Fruit fly (Drosophila melanogaster) whole organism, embryonic: ENCODE results near the gene RpS14a.

ENCODE experiments used
- Antp ChIP-seq: fragments of 200-800 bp; sonication (Bioruptor generic); optimal IDR thresholded peaks from 3 replicates; lab custom pipeline; 2016; ENCODE audit warnings: missing biosample characterization, missing genetic modification characterization
- Atf-2 ChIP-seq: fragments of 200-800 bp; sonication (Bioruptor generic); optimal IDR thresholded peaks from 2 replicates; lab custom pipeline; 2016; ENCODE audit warnings: missing biosample characterization, missing genetic modification characterization
- Atf6 ChIP-seq: fragments of 200-800 bp; sonication (Bioruptor generic); IDR thresholded peaks from 2 replicates; pipeline ENCODE4 v1.3.6; 2022; ENCODE audit warnings: missing biosample characterization, missing genetic modification characterization
- B-H1 ChIP-seq: fragments of 200-800 bp; sonication (Bioruptor generic); IDR thresholded peaks from 3 replicates; pipeline ENCODE4 v1.3.6; 2022; ENCODE audit warnings: missing biosample characterization, missing genetic modification characterization
- C15 ChIP-seq: fragments of 200-800 bp; sonication (Bioruptor generic); IDR thresholded peaks from 3 replicates; pipeline ENCODE4 v1.3.6; 2022; ENCODE audit warnings: missing biosample characterization, missing genetic modification characterization
- CG10267 ChIP-seq: fragments of 200-800 bp; sonication (Bioruptor generic); optimal IDR thresholded peaks from 2 replicates; lab custom pipeline; 2018; ENCODE audit warnings: missing biosample characterization, mild to moderate bottlenecking, missing genetic modification characterization, moderate library complexity
- CG10565 ChIP-seq: fragments of 200-800 bp; sonication (Bioruptor generic); optimal IDR thresholded peaks from 3 replicates; lab custom pipeline; 2016; ENCODE audit warnings: missing biosample characterization, mild to moderate bottlenecking, missing genetic modification characterization
- CG12659 ChIP-seq: fragments of 200-800 bp; sonication (Bioruptor generic); optimal IDR thresholded peaks from 3 replicates; lab custom pipeline; 2017; ENCODE audit warnings: mild to moderate bottlenecking, missing biosample characterization, missing genetic modification reagents, missing genetic modification characterization
- CG13123 ChIP-seq: fragments of 200-800 bp; sonication (Bioruptor generic); optimal IDR thresholded peaks from 2 replicates; lab custom pipeline; 2016; ENCODE audit warnings: missing biosample characterization, missing genetic modification characterization
- CG14860 ChIP-seq: fragments of 200-800 bp; sonication (Bioruptor generic); IDR thresholded peaks from 3 replicates; pipeline ENCODE4 v1.3.6; 2022; ENCODE audit warnings: missing biosample characterization, missing genetic modification characterization; ENCODE audit not compliant: partially characterized antibody
- CG16813 ChIP-seq: fragments of 200-800 bp; sonication (Bioruptor generic); IDR thresholded peaks from 3 replicates; pipeline ENCODE4 v1.3.6; 2022; ENCODE audit warnings: missing biosample characterization, missing genetic modification characterization; ENCODE audit not compliant: partially characterized antibody
- CG17612 ChIP-seq: fragments of 200-800 bp; sonication (Bioruptor generic); IDR thresholded peaks from 2 replicates; pipeline ENCODE4 v1.3.6; 2022; ENCODE audit warnings: missing biosample characterization, missing genetic modification characterization
- CG18764 ChIP-seq: fragments of 200-800 bp; sonication (Bioruptor generic); optimal IDR thresholded peaks from 3 replicates; lab custom pipeline; 2016; ENCODE audit warnings: missing biosample characterization, missing genetic modification characterization
- CG31365 ChIP-seq: fragments of 200-800 bp; sonication (Bioruptor generic); optimal IDR thresholded peaks from 2 replicates; lab custom pipeline; 2018; ENCODE audit warnings: missing biosample characterization, mild to moderate bottlenecking, missing genetic modification characterization
- CG3163 ChIP-seq: fragments of 200-800 bp; sonication (Bioruptor generic); optimal IDR thresholded peaks from 3 replicates; lab custom pipeline; 2016; ENCODE audit warnings: missing biosample characterization, missing genetic modification characterization
- CG34376 ChIP-seq: fragments of 200-800 bp; sonication (Bioruptor generic); optimal IDR thresholded peaks from 2 replicates; lab custom pipeline; 2018; ENCODE audit warnings: missing biosample characterization, mild to moderate bottlenecking, missing genetic modification characterization
- CG34422 ChIP-seq: fragments of 200-800 bp; sonication (Bioruptor generic); IDR thresholded peaks from 3 replicates; pipeline ENCODE4 v1.3.6; 2022; ENCODE audit warnings: missing biosample characterization, missing genetic modification characterization
- CG4328 ChIP-seq: fragments of 200-800 bp; sonication (Bioruptor generic); optimal IDR thresholded peaks from 3 replicates; lab custom pipeline; 2017; ENCODE audit warnings: missing biosample characterization, missing genetic modification reagents, missing genetic modification characterization
- CG5245 ChIP-seq: fragments of 200-800 bp; sonication (Bioruptor generic); optimal IDR thresholded peaks from 3 replicates; lab custom pipeline; 2016; ENCODE audit warnings: missing biosample characterization, missing genetic modification characterization
- CG7786 ChIP-seq: fragments of 200-800 bp; sonication (Bioruptor generic); optimal IDR thresholded peaks from 2 replicates; lab custom pipeline; 2016; ENCODE audit warnings: missing biosample characterization, missing genetic modification characterization
- CG8924 ChIP-seq: fragments of 200-800 bp; optimal IDR thresholded peaks from 3 replicates; lab custom pipeline; 2019; ENCODE audit warnings: missing biosample characterization, mild to moderate bottlenecking, missing genetic modification characterization, moderate library complexity
- HHEX ChIP-seq: fragments of 200-800 bp; sonication (Bioruptor generic); optimal IDR thresholded peaks from 3 replicates; lab custom pipeline; 2017; ENCODE audit warnings: missing biosample characterization, mild to moderate bottlenecking, missing genetic modification characterization, missing genetic modification reagents
- Lhr ChIP-seq: fragments of 200-800 bp; sonication (Bioruptor generic); optimal IDR thresholded peaks from 3 replicates; lab custom pipeline; 2017; ENCODE audit warnings: mild to moderate bottlenecking, missing biosample characterization, missing genetic modification reagents, missing genetic modification characterization
- Neu2 ChIP-seq: fragments of 200-800 bp; sonication (Bioruptor generic); optimal IDR thresholded peaks from 3 replicates; lab custom pipeline; 2016; ENCODE audit warnings: missing biosample characterization, missing genetic modification characterization, borderline replicate concordance
- Oli ChIP-seq: fragments of 200-800 bp; sonication (Bioruptor generic); optimal IDR thresholded peaks from 2 replicates; lab custom pipeline; 2018; ENCODE audit warnings: missing biosample characterization, mild to moderate bottlenecking, missing genetic modification characterization, moderate library complexity
- Optix ChIP-seq: fragments of 200-800 bp; sonication (Bioruptor generic); IDR thresholded peaks from 3 replicates; pipeline ENCODE4 v1.3.6; 2022; ENCODE audit warnings: missing biosample characterization, missing genetic modification characterization
- PHDP ChIP-seq: fragments of 200-800 bp; sonication (Bioruptor generic); optimal IDR thresholded peaks from 3 replicates; lab custom pipeline; 2018; ENCODE audit warnings: missing biosample characterization, mild to moderate bottlenecking, missing genetic modification characterization, moderate library complexity
- Rx ChIP-seq: fragments of 200-800 bp; sonication (Bioruptor generic); IDR thresholded peaks from 2 replicates; pipeline ENCODE4 v1.3.6; 2022; ENCODE audit warnings: missing biosample characterization, missing genetic modification characterization
- Scr ChIP-seq: fragments of 200-800 bp; sonication (Bioruptor generic); IDR thresholded peaks from 2 replicates; pipeline ENCODE4 v1.3.6; 2022; ENCODE audit warnings: missing biosample characterization, missing genetic modification characterization; ENCODE audit not compliant: partially characterized antibody
- Sin3A ChIP-seq: fragments of >200 bp; optimal IDR thresholded peaks from 2 replicates; lab custom pipeline; 2018
- Spps ChIP-seq: fragments of 200-800 bp; sonication (Bioruptor generic); optimal IDR thresholded peaks from 2 replicates; lab custom pipeline; 2018; ENCODE audit warnings: missing biosample characterization, mild to moderate bottlenecking, missing genetic modification characterization
- Sry-β ChIP-seq: fragments of 200-800 bp; sonication (Bioruptor generic); optimal IDR thresholded peaks from 2 replicates; lab custom pipeline; 2018; ENCODE audit warnings: missing biosample characterization, mild to moderate bottlenecking, missing genetic modification characterization, moderate library complexity
- Vsx1 ChIP-seq: fragments of 200-800 bp; sonication (Bioruptor generic); optimal IDR thresholded peaks from 2 replicates; lab custom pipeline; 2017; ENCODE audit warnings: missing biosample characterization, mild to moderate bottlenecking, missing genetic modification characterization, missing genetic modification reagents
- al ChIP-seq: fragments of 200-800 bp; sonication (Bioruptor generic); IDR thresholded peaks from 2 replicates; pipeline ENCODE4 v1.3.6; 2022; ENCODE audit warnings: missing biosample characterization, missing genetic modification characterization
- ap ChIP-seq: fragments of 200-800 bp; sonication (Bioruptor generic); IDR thresholded peaks from 2 replicates; pipeline ENCODE4 v1.3.6; 2022; ENCODE audit warnings: missing biosample characterization, missing genetic modification characterization
- bigmax ChIP-seq: fragments of 200-800 bp; sonication (Bioruptor generic); optimal IDR thresholded peaks from 2 replicates; lab custom pipeline; 2018; ENCODE audit warnings: missing biosample characterization, mild to moderate bottlenecking, missing genetic modification characterization
- dati ChIP-seq: fragments of 200-800 bp; sonication (Bioruptor generic); IDR thresholded peaks from 2 replicates; pipeline ENCODE4 v1.3.6; 2022; ENCODE audit warnings: missing biosample characterization, missing genetic modification characterization
- dm ChIP-seq: fragments of 200-800 bp; sonication (Bioruptor generic); optimal IDR thresholded peaks from 3 replicates; lab custom pipeline; 2016; ENCODE audit warnings: missing biosample characterization, missing genetic modification characterization
- fd102C ChIP-seq: fragments of 200-800 bp; sonication (Bioruptor generic); optimal IDR thresholded peaks from 2 replicates; lab custom pipeline; 2018; ENCODE audit warnings: missing biosample characterization, mild to moderate bottlenecking, missing genetic modification characterization, moderate library complexity
- pfk ChIP-seq: fragments of 200-800 bp; sonication (Bioruptor generic); optimal IDR thresholded peaks from 2 replicates; lab custom pipeline; 2018; ENCODE audit warnings: missing biosample characterization, mild to moderate bottlenecking, missing genetic modification characterization, moderate library complexity
- pnt ChIP-seq: fragments of 200-800 bp; sonication (Bioruptor generic); optimal IDR thresholded peaks from 3 replicates; lab custom pipeline; 2016; ENCODE audit warnings: missing biosample characterization, missing genetic modification characterization
- sens ChIP-seq: fragments of 200-800 bp; sonication (Bioruptor generic); peaks from one replicate; lab custom pipeline; 2016; ENCODE audit warnings: missing biosample characterization, missing genetic modification characterization
- sqz ChIP-seq: fragments of 200-800 bp; sonication (Bioruptor generic); optimal IDR thresholded peaks from 3 replicates; lab custom pipeline; 2018; ENCODE audit warnings: missing biosample characterization, mild to moderate bottlenecking, missing genetic modification characterization
- wek ChIP-seq: fragments of 200-800 bp; sonication (Bioruptor generic); optimal IDR thresholded peaks from 3 replicates; lab custom pipeline; 2018; ENCODE audit warnings: missing biosample characterization, mild to moderate bottlenecking, missing genetic modification characterization, moderate library complexity

The RpS14a gene

dm6 chrX:7975516-7976257 is 42.1 kb downstream of the RpS14a start (continued):
- TF ChIP-seq wek (GFP tag; lab: Kevin White, UChicago) (no peak), al (GFP tag; lab: Robert Waterston, UW) (no peak), sens (GFP tag; lab: Kevin White, UChicago) (peak; percentile 91), Oli (tag; lab: Kevin White, UChicago) (peak; percentile 42), CG12659 (GFP tag; lab: Kevin White, UChicago) (no peak), Lhr (GFP tag; lab: Kevin White, UChicago) (no peak), Antp (GFP tag; lab: Kevin White, UChicago) (no peak), CG4328 (no peak), CG18764 (GFP tag; lab: Kevin White, UChicago) (no peak), ap (GFP tag; lab: Robert Waterston, UW) (no peak), CG13123 (GFP tag; lab: Kevin White, UChicago) (no peak), CG34422 (GFP tag; lab: Robert Waterston, UW) (no peak), pfk (GFP tag; lab: Kevin White, UChicago) (no peak), fd102C (no peak), dm (GFP tag; lab: Kevin White, UChicago) (no peak), Optix (no peak), pnt (GFP tag; lab: Kevin White, UChicago) (no peak), CG10267 (tag; lab: Kevin White, UChicago) (peak; percentile 20), Spps (no peak), CG10565 (GFP tag; lab: Kevin White, UChicago) (no peak), CG3163 (GFP tag; lab: Kevin White, UChicago) (no peak), dati (GFP tag; lab: Robert Waterston, UW) (no peak), Neu2 (GFP tag; lab: Kevin White, UChicago) (no peak), CG5245 (GFP tag; lab: Kevin White, UChicago) (peak; percentile 14), C15 (no peak), Rx (GFP tag; lab: Robert Waterston, UW) (no peak), CG14860 (GFP tag; lab: Robert Waterston, UW) (no peak), B-H1 (GFP tag; lab: Robert Waterston, UW) (no peak), HHEX (GFP tag; lab: Kevin White, UChicago) (no peak), Sin3A (lab: Kevin White, UChicago) (no peak), Atf6 (GFP tag; lab: Robert Waterston, UW) (no peak), CG7786 (GFP tag; lab: Kevin White, UChicago) (no peak), CG17612 (no peak), Vsx1 (GFP tag; lab: Kevin White, UChicago) (no peak), CG34376 (no peak), CG16813 (no peak), sqz (no peak), Sry-β (GFP tag; lab: Kevin White, UChicago) (no peak), CG31365 (tag; lab: Kevin White, UChicago) (no peak), Scr (GFP tag; lab: Robert Waterston, UW) (no peak), PHDP (tag; lab: Kevin White, UChicago) (peak; percentile 35), Atf-2 (GFP tag; lab: Kevin White, UChicago) (no peak), bigmax (GFP tag; lab: Kevin White, UChicago) (no peak), CG8924 (peak; percentile 8)
